Worm (Caenorhabditis elegans) whole organism, mixed stage, embryonic: Measurements from ENCODE around the gene bbs-4.
A peak's percentile ranks its signal among the peaks of the same experiment; 100 is the strongest.

Experiments
- M03D4.4 ChIP-seq: sonication (generic microtip); optimal IDR thresholded peaks from 2 replicates; lab custom pipeline; 2017; ENCODE audit warnings: mild to moderate bottlenecking, missing genetic modification characterization, missing compliant biosample characterization
- bed-3 ChIP-seq: fragments of 200-800 bp; sonication (Bioruptor generic); optimal IDR thresholded peaks from 3 replicates; lab custom pipeline; 2018; ENCODE audit warnings: mild to moderate bottlenecking, missing genetic modification characterization, moderate library complexity, missing compliant biosample characterization
- blmp-1 ChIP-seq: fragments of 150-350 bp; optimal IDR thresholded peaks from 2 replicates; lab custom pipeline; 2014; ENCODE audit warnings: missing biosample characterization, missing genetic modification characterization
- ceh-39 ChIP-seq: fragments of 150-350 bp; optimal IDR thresholded peaks from 2 replicates; lab custom pipeline; 2014; ENCODE audit warnings: missing biosample characterization, missing genetic modification characterization
- ceh-43 ChIP-seq: fragments of 200-800 bp; sonication (Bioruptor generic); optimal IDR thresholded peaks from 2 replicates; lab custom pipeline; 2018; ENCODE audit warnings: mild to moderate bottlenecking, missing genetic modification characterization, moderate library complexity, missing compliant biosample characterization
- ceh-83 ChIP-seq: fragments of 200-800 bp; sonication (Bioruptor generic); optimal IDR thresholded peaks from 2 replicates; lab custom pipeline; 2018; ENCODE audit warnings: mild to moderate bottlenecking, missing genetic modification characterization, missing compliant biosample characterization
- ces-1 ChIP-seq: fragments of 150-350 bp; optimal IDR thresholded peaks from 2 replicates; lab custom pipeline; 2014; ENCODE audit warnings: missing biosample characterization, missing genetic modification reagents, missing genetic modification characterization
- drap-1 ChIP-seq: fragments of 200-800 bp; sonication (Bioruptor generic); optimal IDR thresholded peaks from 3 replicates; lab custom pipeline; 2018; ENCODE audit warnings: mild to moderate bottlenecking, missing genetic modification characterization, missing compliant biosample characterization
- elt-3 ChIP-seq: fragments of 150-350 bp; optimal IDR thresholded peaks from 2 replicates; lab custom pipeline; 2014; ENCODE audit warnings: missing biosample characterization, missing genetic modification characterization
- flh-1 ChIP-seq: fragments of 200-800 bp; sonication (Bioruptor generic); optimal IDR thresholded peaks from 2 replicates; lab custom pipeline; 2018; ENCODE audit warnings: mild to moderate bottlenecking, missing genetic modification characterization, moderate library complexity, missing compliant biosample characterization
- ham-2 ChIP-seq: fragments of 200-800 bp; sonication (Bioruptor generic); optimal IDR thresholded peaks from 2 replicates; lab custom pipeline; 2018; ENCODE audit warnings: mild to moderate bottlenecking, missing genetic modification characterization, missing compliant biosample characterization
- hlh-1 ChIP-seq: fragments of 150-350 bp; optimal IDR thresholded peaks from 2 replicates; lab custom pipeline; 2014; ENCODE audit warnings: missing biosample characterization, missing genetic modification reagents, missing genetic modification characterization
- lin-13 ChIP-seq: fragments of 150-350 bp; optimal IDR thresholded peaks from 2 replicates; lab custom pipeline; 2014; ENCODE audit warnings: missing biosample characterization, missing genetic modification characterization
- lin-32 ChIP-seq: fragments of 200-800 bp; sonication (Bioruptor generic); optimal IDR thresholded peaks from 2 replicates; lab custom pipeline; 2018; ENCODE audit warnings: mild to moderate bottlenecking, missing genetic modification characterization, missing compliant biosample characterization
- lsy-2 ChIP-seq: fragments of 150-350 bp; optimal IDR thresholded peaks from 2 replicates; lab custom pipeline; 2014; ENCODE audit warnings: missing biosample characterization, missing genetic modification characterization
- mab-5 ChIP-seq: fragments of 150-350 bp; optimal IDR thresholded peaks from 2 replicates; lab custom pipeline; 2014; ENCODE audit warnings: missing biosample characterization, missing genetic modification characterization
- mep-1 ChIP-seq: fragments of 150-350 bp; optimal IDR thresholded peaks from 2 replicates; lab custom pipeline; 2017; ENCODE audit warnings: missing biosample characterization, missing genetic modification reagents, missing genetic modification characterization, inconsistent platforms
- mls-2 ChIP-seq: sonication (generic microtip); optimal IDR thresholded peaks from 2 replicates; lab custom pipeline; 2016; ENCODE audit warnings: mild to moderate bottlenecking, missing genetic modification characterization, moderate library complexity, missing compliant biosample characterization
- nhr-2 ChIP-seq: fragments of 150-350 bp; optimal IDR thresholded peaks from 2 replicates; lab custom pipeline; 2014; ENCODE audit warnings: missing biosample characterization, missing genetic modification characterization
- nhr-237 ChIP-seq: fragments of 150-350 bp; optimal IDR thresholded peaks from 2 replicates; lab custom pipeline; 2014; ENCODE audit warnings: missing biosample characterization, missing genetic modification characterization
- nhr-28 ChIP-seq: fragments of 150-350 bp; optimal IDR thresholded peaks from 2 replicates; lab custom pipeline; 2014; ENCODE audit warnings: missing biosample characterization, missing genetic modification characterization
- nhr-76 ChIP-seq: sonication (generic microtip); optimal IDR thresholded peaks from 2 replicates; lab custom pipeline; 2017; ENCODE audit warnings: missing biosample characterization, missing genetic modification characterization
- pha-4 ChIP-seq: fragments of 150-350 bp; optimal IDR thresholded peaks from 2 replicates; lab custom pipeline; 2018; ENCODE audit warnings: missing biosample characterization, missing genetic modification reagents, missing genetic modification characterization
- snpc-4 ChIP-seq: fragments of 150-350 bp; optimal IDR thresholded peaks from 2 replicates; lab custom pipeline; 2014; ENCODE audit warnings: missing biosample characterization, missing genetic modification characterization
- tbx-8 ChIP-seq: fragments of 200-800 bp; sonication (Bioruptor generic); optimal IDR thresholded peaks from 2 replicates; lab custom pipeline; 2018; ENCODE audit warnings: mild to moderate bottlenecking, missing genetic modification characterization, moderate library complexity, missing compliant biosample characterization
- unc-39 ChIP-seq: fragments of 150-350 bp; optimal IDR thresholded peaks from 2 replicates; lab custom pipeline; 2014; ENCODE audit warnings: missing biosample characterization, missing genetic modification characterization
- zip-8 ChIP-seq: fragments of 150-350 bp; optimal IDR thresholded peaks from 2 replicates; lab custom pipeline; 2014; ENCODE audit warnings: missing biosample characterization, missing genetic modification characterization
- ztf-11 ChIP-seq: fragments of 150-350 bp; optimal IDR thresholded peaks from 2 replicates; lab custom pipeline; 2014; ENCODE audit warnings: missing biosample characterization, missing genetic modification characterization

bbs-4 gene

DNA sequence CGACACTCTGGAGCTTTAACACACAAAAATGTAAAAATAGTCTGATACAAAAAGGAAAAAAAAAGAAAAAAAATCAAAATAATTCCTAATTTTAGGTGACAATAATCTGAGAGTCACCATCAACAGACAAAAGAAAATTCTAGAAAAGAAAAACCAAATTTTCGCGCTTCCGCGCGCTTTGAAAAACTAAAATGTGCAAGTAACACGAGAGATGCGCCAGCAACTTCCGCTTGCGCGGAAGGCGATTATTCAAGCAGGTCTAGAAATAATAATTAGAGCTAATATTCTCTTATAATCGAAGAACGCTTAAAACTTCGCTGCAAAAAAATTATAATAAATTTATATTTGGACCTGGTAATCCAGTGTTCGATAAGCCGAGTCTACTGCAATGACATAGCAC lies 4.9 kb upstream of the bbs-4 start:
- TF ChIP-seq elt-3 (tag; lab: Kevin White, UChicago) (no peak), ceh-83 (GFP tag; lab: Kevin White, UChicago) (peak; percentile 65), lin-13 (tag; lab: Kevin White, UChicago) (peak; percentile 44)

DNA sequence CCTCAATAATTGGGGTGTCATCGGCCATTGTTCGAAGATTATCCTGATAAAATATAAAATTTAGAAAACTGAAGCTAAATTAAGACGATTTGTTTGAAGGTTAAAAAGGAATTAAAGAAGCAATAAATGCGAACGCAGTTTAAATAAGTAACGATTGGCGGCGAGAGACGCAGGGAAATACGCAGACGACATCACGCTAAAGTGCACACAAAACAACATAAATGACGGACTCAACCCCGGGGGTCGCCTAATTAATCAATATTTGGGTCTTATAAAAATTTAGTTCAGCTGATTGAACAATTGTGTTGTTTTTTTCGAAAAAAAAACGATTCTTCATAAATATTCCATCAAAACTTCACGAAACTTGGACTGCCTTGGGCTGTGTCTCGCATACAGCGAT lies 4.4 kb upstream of the bbs-4 start, which contains the start of gene hcp-3:
hcp-3 (minus strand) TSS at position 45 of the 400 bp plus-strand sequence.
- TF ChIP-seq bed-3, result no peak
- no peak for TF ChIP-seq pha-4 (tag; lab: Kevin White, UChicago)
- peak; percentile 44 for TF ChIP-seq lin-13 (tag; lab: Kevin White, UChicago)
- TF ChIP-seq hlh-1, result no peak
- TF ChIP-seq nhr-237, result no peak
- peak; percentile 44 for TF ChIP-seq mls-2 (tag; lab: Kevin White, UChicago)
- TF ChIP-seq M03D4.4 (tag; lab: Kevin White, UChicago), result peak; percentile 7
- TF ChIP-seq snpc-4, result no peak
- no peak for TF ChIP-seq nhr-76 (tag; lab: Kevin White, UChicago)
- TF ChIP-seq nhr-2 (tag; lab: Kevin White, UChicago), result no peak
- TF ChIP-seq mep-1 (tag; lab: Kevin White, UChicago), result peak; percentile 49
- TF ChIP-seq lsy-2, result peak; percentile 45
- no peak for TF ChIP-seq flh-1
- TF ChIP-seq ham-2 (GFP tag; lab: Kevin White, UChicago), result no peak
- no peak for TF ChIP-seq zip-8 (tag; lab: Kevin White, UChicago)
- TF ChIP-seq drap-1 (GFP tag; lab: Kevin White, UChicago), result no peak
- TF ChIP-seq ces-1, result peak; percentile 68
- no peak for TF ChIP-seq elt-3 (tag; lab: Kevin White, UChicago)
- no peak for TF ChIP-seq ztf-11 (tag; lab: Kevin White, UChicago)

DNA sequence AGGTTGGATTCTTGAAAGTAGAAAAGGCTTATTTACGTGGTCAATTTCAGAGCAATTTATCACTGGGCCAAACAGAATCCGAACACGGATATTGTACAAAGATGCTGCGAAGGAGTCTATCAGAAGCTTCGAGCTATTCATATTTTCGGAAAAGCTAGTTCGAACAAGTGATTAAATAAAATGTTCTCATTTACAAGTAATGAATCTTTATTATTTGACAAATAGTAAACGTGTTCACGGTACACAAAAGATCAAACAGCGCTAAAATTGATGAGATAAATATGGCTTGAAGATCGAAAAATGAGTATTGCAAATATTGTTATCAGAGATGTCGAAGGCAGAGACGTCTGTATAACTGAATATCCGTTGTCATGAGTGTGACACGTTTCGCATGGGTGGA lies 3.1 kb upstream of the bbs-4 start:
- TF ChIP-seq zip-8 (tag; lab: Kevin White, UChicago), result no peak
- no peak for TF ChIP-seq drap-1 (GFP tag; lab: Kevin White, UChicago)
- TF ChIP-seq nhr-2 (tag; lab: Kevin White, UChicago), result no peak
- TF ChIP-seq blmp-1 (tag; lab: Kevin White, UChicago), result no peak
- TF ChIP-seq M03D4.4 (tag; lab: Kevin White, UChicago), result no peak
- no peak for TF ChIP-seq lin-32 (GFP tag; lab: Kevin White, UChicago)
- no peak for TF ChIP-seq bed-3
- no peak for TF ChIP-seq ceh-83 (GFP tag; lab: Kevin White, UChicago)
- TF ChIP-seq snpc-4, result no peak
- no peak for TF ChIP-seq ceh-39
- TF ChIP-seq unc-39 (tag; lab: Kevin White, UChicago), result no peak
- TF ChIP-seq ces-1, result no peak
- no peak for TF ChIP-seq flh-1
- no peak for TF ChIP-seq tbx-8 (GFP tag; lab: Kevin White, UChicago)

DNA sequence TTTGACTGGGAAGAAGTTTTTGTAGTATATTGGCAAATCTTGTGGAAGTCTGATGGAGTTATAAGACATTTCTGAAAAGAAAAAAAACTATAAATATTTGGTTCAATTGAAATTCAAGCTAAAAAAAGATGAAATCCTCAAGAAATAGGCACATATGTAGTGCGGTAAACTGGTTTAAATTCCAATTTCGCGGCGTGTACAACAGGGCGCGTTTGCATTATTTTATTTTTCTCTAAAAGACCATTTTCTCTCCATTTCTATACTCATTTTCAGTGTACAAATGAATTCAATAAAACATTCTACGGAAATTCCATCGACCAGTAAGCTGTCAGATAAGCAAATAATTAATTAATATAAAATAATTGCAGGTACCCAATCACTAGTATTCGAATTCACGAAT lies 2.2 kb upstream of the bbs-4 start, which contains the start of the genes pri-1 and F58A4.6:
pri-1 (minus strand) TSS at position 71 of the 400 bp plus-strand sequence.
F58A4.6 (plus strand) TSS at position 272 of the 400 bp plus-strand sequence.
- TF ChIP-seq nhr-237 (peak; percentile 11), zip-8 (tag; lab: Kevin White, UChicago) (no peak), lsy-2 (peak; percentile 38), flh-1 (no peak)
- TF ChIP-seq, all 35 proteins: peak for 2

DNA sequence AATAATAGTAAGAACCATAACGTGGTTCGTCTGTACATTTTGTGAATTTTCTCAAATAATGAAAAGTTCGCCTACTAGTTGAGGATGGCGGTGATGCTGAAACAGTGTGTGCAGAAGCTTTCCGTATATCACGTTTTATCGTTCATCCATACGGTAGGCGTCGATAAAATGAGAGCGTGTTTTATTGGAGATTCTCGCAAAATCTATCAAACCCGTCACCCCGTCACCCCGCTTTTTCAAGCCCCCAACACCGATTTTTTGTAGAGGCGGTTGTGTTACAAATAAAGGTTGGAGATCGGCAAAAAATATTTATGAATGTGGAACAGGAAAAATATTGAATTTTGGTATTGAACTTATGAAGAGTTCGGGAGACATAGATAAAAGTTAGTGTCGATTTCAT lies 3.3 kb downstream of the bbs-4 start, which contains the start of gene clec-161:
clec-161 (minus strand) TSS at position 101 of the 400 bp plus-strand sequence.
- TF ChIP-seq mep-1 (tag; lab: Kevin White, UChicago) (no peak), lin-32 (GFP tag; lab: Kevin White, UChicago) (no peak)

DNA sequence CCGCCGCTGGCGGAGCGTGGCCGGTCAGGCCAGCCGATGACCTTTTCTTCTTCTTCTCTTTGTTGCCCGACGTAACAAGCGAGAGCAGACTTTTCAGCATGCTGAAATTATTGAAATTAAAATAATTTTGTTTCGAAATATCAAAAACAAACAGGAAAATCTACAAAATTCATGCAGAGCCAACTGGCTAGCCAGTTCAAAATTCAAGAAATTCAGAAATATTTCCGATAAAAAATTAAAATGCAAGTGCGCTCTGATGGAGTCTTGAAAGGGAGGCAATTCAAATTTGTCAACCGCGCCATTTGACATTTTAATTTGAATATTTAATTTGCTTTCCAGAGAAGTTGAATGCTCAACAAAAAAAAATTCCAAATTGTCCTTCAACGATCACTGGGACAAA lies 11.4 kb downstream of the bbs-4 start, which contains the start of gene F58A4.2:
F58A4.2 (minus strand) TSS at position 101 of the 400 bp plus-strand sequence.
- TF ChIP-seq M03D4.4 (tag; lab: Kevin White, UChicago), result no peak
- TF ChIP-seq nhr-76 (tag; lab: Kevin White, UChicago), result no peak
- TF ChIP-seq ceh-39, result no peak
- TF ChIP-seq lsy-2, result no peak
- no peak for TF ChIP-seq hlh-1
- TF ChIP-seq mab-5, result no peak
- TF ChIP-seq tbx-8 (GFP tag; lab: Kevin White, UChicago), result no peak
- TF ChIP-seq lin-13 (tag; lab: Kevin White, UChicago), result no peak
- TF ChIP-seq ztf-11 (tag; lab: Kevin White, UChicago), result no peak
- TF ChIP-seq ceh-43, result no peak
- TF ChIP-seq nhr-237, result no peak
- no peak for TF ChIP-seq nhr-2 (tag; lab: Kevin White, UChicago)

DNA sequence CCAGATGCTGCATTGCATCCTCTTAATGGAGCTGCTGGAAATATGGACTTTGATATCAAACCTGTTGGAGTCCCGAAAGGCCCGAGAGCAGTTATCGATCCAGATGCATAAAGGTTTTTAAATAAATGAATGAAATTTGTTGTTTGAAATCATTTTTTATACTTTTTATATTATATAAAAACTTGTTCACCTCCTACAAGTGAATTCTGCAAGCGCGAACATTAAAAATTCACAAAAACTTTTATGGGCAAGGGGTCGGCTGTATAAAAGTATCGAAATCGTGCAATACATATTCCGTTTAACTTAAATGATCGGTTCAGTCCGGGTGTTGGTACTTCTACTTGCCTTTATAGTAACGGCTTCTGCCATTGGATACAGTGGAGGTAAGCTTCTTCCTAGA lies 13.8 kb downstream of the bbs-4 start, which contains the start of gene F58A4.1:
F58A4.1 (plus strand) TSS at position 301 of the 400 bp plus-strand sequence.
- TF ChIP-seq unc-39 (tag; lab: Kevin White, UChicago) (no peak), nhr-28 (tag; lab: Kevin White, UChicago) (no peak), lsy-2 (no peak)
